Worm (Caenorhabditis elegans) whole organism, L3 larva: ENCODE results near the gene gdh-1.
A peak's percentile ranks its signal among the peaks of the same experiment; 100 is the strongest.

Experiments
- R02D3.7 ChIP-seq: fragments of 150-350 bp; optimal IDR thresholded peaks from 2 replicates; lab custom pipeline; 2014; ENCODE audit warnings: missing biosample characterization, missing genetic modification characterization
- ZK546.5 ChIP-seq: sonication (generic microtip); optimal IDR thresholded peaks from 2 replicates; lab custom pipeline; 2017; ENCODE audit warnings: missing biosample characterization, missing genetic modification characterization
- aly-2 ChIP-seq: fragments of 150-350 bp; optimal IDR thresholded peaks from 2 replicates; lab custom pipeline; 2014; ENCODE audit warnings: missing biosample characterization, missing genetic modification characterization
- ama-1 ChIP-seq: fragments of 150-350 bp; optimal IDR thresholded peaks from 2 replicates; lab custom pipeline; 2018
- ceh-16 ChIP-seq: sonication (generic microtip); optimal IDR thresholded peaks from 2 replicates; lab custom pipeline; 2017; ENCODE audit warnings: missing biosample characterization, missing genetic modification characterization
- ceh-28 ChIP-seq: fragments of 150-350 bp; optimal IDR thresholded peaks from 2 replicates; lab custom pipeline; 2014; ENCODE audit warnings: missing biosample characterization, missing genetic modification reagents, missing genetic modification characterization
- ceh-82 ChIP-seq: fragments of 150-350 bp; optimal IDR thresholded peaks from 2 replicates; lab custom pipeline; 2014; ENCODE audit warnings: missing biosample characterization, missing genetic modification characterization
- ceh-9 ChIP-seq: sonication (generic microtip); optimal IDR thresholded peaks from 2 replicates; lab custom pipeline; 2018; ENCODE audit warnings: missing biosample characterization, missing genetic modification characterization
- daf-12 ChIP-seq: fragments of 150-350 bp; optimal IDR thresholded peaks from 2 replicates; lab custom pipeline; 2014; ENCODE audit warnings: missing biosample characterization, missing genetic modification reagents, missing genetic modification characterization
- egl-27 ChIP-seq: sonication (generic microtip); optimal IDR thresholded peaks from 4 replicates; lab custom pipeline; 2017; ENCODE audit warnings: missing biosample characterization, missing genetic modification reagents, missing genetic modification characterization
- egl-5 ChIP-seq: fragments of 150-350 bp; optimal IDR thresholded peaks from 2 replicates; lab custom pipeline; 2017; ENCODE audit warnings: missing biosample characterization, missing genetic modification reagents, missing genetic modification characterization, inconsistent platforms
- elt-1 ChIP-seq: fragments of 150-350 bp; optimal IDR thresholded peaks from 2 replicates; lab custom pipeline; 2014; ENCODE audit warnings: missing biosample characterization, missing genetic modification characterization
- elt-2 ChIP-seq: sonication (generic microtip); optimal IDR thresholded peaks from 2 replicates; lab custom pipeline; 2016; ENCODE audit warnings: missing genetic modification reagents, mild to moderate bottlenecking, missing genetic modification characterization, missing compliant biosample characterization
- elt-3 ChIP-seq, 3 experiments: fragments of 150-350 bp in 1 of 3; sonication (generic microtip) in 2 of 3; optimal IDR thresholded peaks; 2 replicates in 2 of 3; 4 replicates in 1 of 3; lab custom pipeline; 2014 to 2017; ENCODE audit warnings: missing biosample characterization in 3 of 3, missing genetic modification characterization in 3 of 3
- eor-1 ChIP-seq, 2 experiments: fragments of 150-350 bp; optimal IDR thresholded peaks; 2 replicates each; lab custom pipeline; 2014 to 2018; ENCODE audit warnings: missing biosample characterization in 2 of 2, missing genetic modification characterization in 2 of 2
- fkh-10 ChIP-seq: sonication (generic microtip); optimal IDR thresholded peaks from 2 replicates; lab custom pipeline; 2017; ENCODE audit warnings: missing biosample characterization, missing genetic modification reagents, missing genetic modification characterization
- fkh-2 ChIP-seq: fragments of 150-350 bp; optimal IDR thresholded peaks from 2 replicates; lab custom pipeline; 2014; ENCODE audit warnings: missing biosample characterization, missing genetic modification reagents, missing genetic modification characterization
- fos-1 ChIP-seq: fragments of 150-350 bp; optimal IDR thresholded peaks from 2 replicates; lab custom pipeline; 2014; ENCODE audit warnings: missing biosample characterization, missing genetic modification characterization
- hmg-11 ChIP-seq: sonication (generic microtip); optimal IDR thresholded peaks from 2 replicates; lab custom pipeline; 2016; ENCODE audit warnings: missing genetic modification characterization, missing compliant biosample characterization
- jun-1 ChIP-seq: fragments of 150-350 bp; optimal IDR thresholded peaks from 2 replicates; lab custom pipeline; 2014; ENCODE audit warnings: missing biosample characterization, missing genetic modification reagents, missing genetic modification characterization
- lin-15B ChIP-seq: fragments of 150-350 bp; optimal IDR thresholded peaks from 2 replicates; lab custom pipeline; 2014; ENCODE audit warnings: missing biosample characterization, missing genetic modification characterization
- lin-39 ChIP-seq: fragments of 150-350 bp; optimal IDR thresholded peaks from 2 replicates; lab custom pipeline; 2018; ENCODE audit warnings: missing biosample characterization, missing genetic modification reagents, missing genetic modification characterization
- lsy-12 ChIP-seq: sonication (generic microtip); optimal IDR thresholded peaks from 2 replicates; lab custom pipeline; 2016; ENCODE audit warnings: mild to moderate bottlenecking, missing genetic modification characterization, missing compliant biosample characterization
- mdl-1 ChIP-seq: fragments of 150-350 bp; optimal IDR thresholded peaks from 2 replicates; lab custom pipeline; 2014; ENCODE audit warnings: missing biosample characterization, missing genetic modification characterization
- mml-1 ChIP-seq: fragments of 150-350 bp; sonication (generic microtip); optimal IDR thresholded peaks from 3 replicates; lab custom pipeline; 2014; ENCODE audit warnings: missing biosample characterization, missing genetic modification characterization
- nfya-1 ChIP-seq: sonication (generic microtip); optimal IDR thresholded peaks from 2 replicates; lab custom pipeline; 2017; ENCODE audit warnings: missing genetic modification characterization, mild to moderate bottlenecking, missing compliant biosample characterization, antibody characterized with exemption, moderate library complexity; ENCODE audit not compliant: insufficient read depth
- nhr-11 ChIP-seq: fragments of 150-350 bp; optimal IDR thresholded peaks from 2 replicates; lab custom pipeline; 2014; ENCODE audit warnings: missing biosample characterization, missing genetic modification characterization
- nhr-12 ChIP-seq: fragments of 150-350 bp; optimal IDR thresholded peaks from 2 replicates; lab custom pipeline; 2014; ENCODE audit warnings: missing biosample characterization, missing genetic modification characterization
- nhr-23 ChIP-seq: fragments of 150-350 bp; optimal IDR thresholded peaks from 2 replicates; lab custom pipeline; 2014; ENCODE audit warnings: missing biosample characterization, missing genetic modification reagents, missing genetic modification characterization
- nhr-237 ChIP-seq: fragments of 150-350 bp; optimal IDR thresholded peaks from 2 replicates; lab custom pipeline; 2014; ENCODE audit warnings: missing biosample characterization, missing genetic modification characterization
- nhr-25 ChIP-seq: sonication (generic microtip); optimal IDR thresholded peaks from 2 replicates; lab custom pipeline; 2017; ENCODE audit warnings: missing biosample characterization, missing genetic modification characterization
- nhr-28 ChIP-seq: fragments of 150-350 bp; optimal IDR thresholded peaks from 2 replicates; lab custom pipeline; 2014; ENCODE audit warnings: missing biosample characterization, missing genetic modification characterization
- nhr-43 ChIP-seq: sonication (generic microtip); optimal IDR thresholded peaks from 2 replicates; lab custom pipeline; 2016; ENCODE audit warnings: mild to moderate bottlenecking, missing genetic modification characterization, missing compliant biosample characterization; ENCODE audit not compliant: poor library complexity, severe bottlenecking
- nhr-67 ChIP-seq: fragments of 150-350 bp; optimal IDR thresholded peaks from 2 replicates; lab custom pipeline; 2014; ENCODE audit warnings: missing biosample characterization, missing genetic modification characterization
- nhr-76 ChIP-seq: fragments of 150-350 bp; sonication (generic microtip); optimal IDR thresholded peaks from 5 replicates; lab custom pipeline; 2014; ENCODE audit warnings: missing biosample characterization, missing genetic modification characterization
- nhr-77 ChIP-seq: fragments of 150-350 bp; optimal IDR thresholded peaks from 2 replicates; lab custom pipeline; 2014; ENCODE audit warnings: missing biosample characterization, missing genetic modification characterization
- pha-4 ChIP-seq: fragments of 150-350 bp; optimal IDR thresholded peaks from 2 replicates; lab custom pipeline; 2014; ENCODE audit warnings: missing biosample characterization, missing genetic modification reagents, missing genetic modification characterization
- pqm-1 ChIP-seq: fragments of 150-350 bp; optimal IDR thresholded peaks from 2 replicates; lab custom pipeline; 2017; ENCODE audit warnings: missing biosample characterization, missing genetic modification characterization, inconsistent platforms
- sea-2 ChIP-seq: fragments of 150-350 bp; sonication (generic microtip); optimal IDR thresholded peaks from 4 replicates; lab custom pipeline; 2014; ENCODE audit warnings: missing biosample characterization, missing genetic modification reagents, missing genetic modification characterization
- skn-1 ChIP-seq: fragments of 150-350 bp; optimal IDR thresholded peaks from 2 replicates; lab custom pipeline; 2014; ENCODE audit warnings: missing biosample characterization, missing genetic modification characterization
- snpc-4 ChIP-seq: fragments of 150-350 bp; optimal IDR thresholded peaks from 2 replicates; lab custom pipeline; 2014; ENCODE audit warnings: missing biosample characterization, missing genetic modification characterization
- tbx-2 ChIP-seq: sonication (generic microtip); optimal IDR thresholded peaks from 2 replicates; lab custom pipeline; 2016; ENCODE audit warnings: mild to moderate bottlenecking, missing genetic modification characterization, missing compliant biosample characterization
- unc-39 ChIP-seq: sonication (generic microtip); optimal IDR thresholded peaks from 4 replicates; lab custom pipeline; 2017; ENCODE audit warnings: missing biosample characterization, missing genetic modification characterization
- unc-62 ChIP-seq: fragments of 150-350 bp; sonication (generic microtip); optimal IDR thresholded peaks from 4 replicates; lab custom pipeline; 2014; ENCODE audit warnings: missing biosample characterization, missing genetic modification reagents, missing genetic modification characterization
- zag-1 ChIP-seq: fragments of 150-350 bp; optimal IDR thresholded peaks from 2 replicates; lab custom pipeline; 2014; ENCODE audit warnings: missing biosample characterization, missing genetic modification characterization
- ztf-11 ChIP-seq: fragments of 150-350 bp; optimal IDR thresholded peaks from 2 replicates; lab custom pipeline; 2014; ENCODE audit warnings: missing biosample characterization, missing genetic modification characterization
- ztf-4 ChIP-seq: fragments of 150-350 bp; optimal IDR thresholded peaks from 2 replicates; lab custom pipeline; 2014; ENCODE audit warnings: missing biosample characterization, missing genetic modification characterization

gdh-1 gene

DNA sequence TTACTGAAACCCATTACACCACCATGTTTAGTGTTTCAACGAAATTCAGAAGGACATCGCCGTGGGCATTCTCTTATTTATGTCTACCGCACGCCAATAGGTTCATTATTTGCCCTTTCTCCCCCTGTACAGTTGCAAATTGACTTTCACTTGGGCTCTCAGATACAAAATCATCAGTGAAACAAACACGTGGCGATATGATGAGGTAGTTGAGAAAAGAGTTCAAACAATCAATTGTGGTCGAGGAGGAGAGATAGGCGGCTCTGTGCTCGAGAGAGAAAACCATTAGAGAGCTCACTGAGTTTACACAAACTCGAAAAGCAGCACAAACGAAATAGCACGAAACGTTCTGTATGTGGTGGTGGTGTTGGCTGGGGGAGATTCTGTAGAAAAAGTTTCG lies 4.0 kb downstream of the gdh-1 start:
- TF ChIP-seq unc-39 (no peak), unc-62 (GFP tag; lab: Kevin White, UChicago) (no peak), nfya-1 (peak; percentile 15), nhr-25 (tag; lab: Kevin White, UChicago) (no peak), fkh-10 (no peak), ztf-4 (tag; lab: Kevin White, UChicago) (no peak), zag-1 (no peak), ztf-11 (tag; lab: Kevin White, UChicago) (no peak), mdl-1 (tag; lab: Kevin White, UChicago) (no peak), nhr-43 (tag; lab: Kevin White, UChicago) (no peak), pha-4 (peak; percentile 79), lin-39 (tag; lab: Kevin White, UChicago) (peak; percentile 19)

DNA sequence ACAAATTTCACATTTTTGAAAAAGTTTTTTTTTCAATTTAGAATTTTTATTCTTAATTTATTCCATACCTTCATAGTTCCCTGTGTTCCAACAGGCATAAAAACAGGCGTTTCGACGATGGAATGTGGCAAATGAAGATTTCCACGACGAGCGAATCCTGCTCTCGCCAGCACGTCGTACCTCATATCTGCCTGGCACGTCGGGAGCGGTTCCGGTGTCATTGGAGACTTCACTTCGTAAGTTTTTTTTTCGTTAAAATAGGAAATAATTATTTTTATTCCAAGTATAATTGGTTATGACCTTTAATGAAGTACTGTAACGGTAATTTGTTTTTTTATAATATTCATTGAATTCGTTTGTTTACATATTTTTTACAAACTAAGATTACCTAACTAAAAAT lies 6.5 kb downstream of the gdh-1 start, which contains the start of gene tgt-1:
tgt-1 (minus strand) TSS at position 232 of the 400 bp plus-strand sequence.
- TF ChIP-seq ZK546.5 (no peak), unc-62 (GFP tag; lab: Kevin White, UChicago) (no peak), nhr-11 (tag; lab: Kevin White, UChicago) (no peak), hmg-11 (tag; lab: Kevin White, UChicago) (no peak), nhr-76 (no peak), nhr-237 (tag; lab: Kevin White, UChicago) (no peak), egl-5 (tag; lab: Kevin White, UChicago) (no peak), lin-39 (tag; lab: Kevin White, UChicago) (no peak), ceh-28 (tag; lab: Kevin White, UChicago) (no peak), ama-1 (lab: Kevin White, UChicago) (no peak), pha-4 (no peak)

ce11 chrIV:11961485-11962255 lies 8.6 kb downstream of the gdh-1 start, which contains the start of gene ZK829.7:
Gene ZK829.7, minus strand, starts transcription at chrIV:11961535.
- peak in 1 of 3 experiments; percentile 26 for TF ChIP-seq elt-3 (tag; optimal IDR thresholded peaks at IDR 0.05; lab: Kevin White, UChicago)
- TF ChIP-seq ceh-9 (tag; lab: Kevin White, UChicago), result no peak
- TF ChIP-seq unc-39, result no peak
- no peak for TF ChIP-seq zag-1
- TF ChIP-seq nhr-23, result peak; percentile 90
- TF ChIP-seq fkh-10, result no peak
- no peak for TF ChIP-seq egl-5 (tag; lab: Kevin White, UChicago)
- peak; percentile 60 for TF ChIP-seq hmg-11 (tag; lab: Kevin White, UChicago)
- TF ChIP-seq elt-2 (tag; lab: Kevin White, UChicago), result peak; percentile 44
- no peak for TF ChIP-seq nhr-12 (tag; lab: Kevin White, UChicago)
- TF ChIP-seq pha-4, result peak; percentile 88
- TF ChIP-seq ceh-82 (tag; lab: Kevin White, UChicago), result peak; percentile 60
- TF ChIP-seq elt-1 (tag; lab: Kevin White, UChicago), result no peak
- peak; percentile 39 for TF ChIP-seq nfya-1
- TF ChIP-seq sea-2 (GFP tag; lab: Kevin White, UChicago), result no peak
- TF ChIP-seq daf-12 (tag; lab: Kevin White, UChicago), result no peak
- TF ChIP-seq lsy-12 (tag; lab: Kevin White, UChicago), result peak; percentile 59
- no peak for TF ChIP-seq egl-27
- TF ChIP-seq ceh-16 (tag; lab: Kevin White, UChicago), result no peak
- no peak for TF ChIP-seq nhr-76
- TF ChIP-seq ama-1 (lab: Kevin White, UChicago), result no peak
- TF ChIP-seq mdl-1 (tag; lab: Kevin White, UChicago), result no peak
- TF ChIP-seq nhr-28, result no peak
- TF ChIP-seq nhr-67 (tag; lab: Kevin White, UChicago), result no peak
- TF ChIP-seq ztf-11 (tag; lab: Kevin White, UChicago), result no peak
- no peak for TF ChIP-seq fkh-2 (tag; lab: Kevin White, UChicago)
- TF ChIP-seq ztf-4 (tag; lab: Kevin White, UChicago), result no peak
- peak; percentile 29 for TF ChIP-seq snpc-4 (tag; lab: Kevin White, UChicago)
- TF ChIP-seq mml-1 (tag; lab: Kevin White, UChicago), result peak; percentile 98
- TF ChIP-seq eor-1 (tag; optimal IDR thresholded peaks at IDR 0.05; lab: Kevin White, UChicago), result no peak
- peak; percentile 52 for TF ChIP-seq tbx-2 (tag; lab: Kevin White, UChicago)
- TF ChIP-seq lin-15B (tag; lab: Kevin White, UChicago), result peak; percentile 76
- TF ChIP-seq jun-1 (tag; lab: Kevin White, UChicago), result peak; percentile 46
- TF ChIP-seq pqm-1 (tag; lab: Kevin White, UChicago), result no peak
- no peak for TF ChIP-seq nhr-77 (tag; lab: Kevin White, UChicago)
- TF ChIP-seq unc-62 (GFP tag; lab: Kevin White, UChicago), result no peak
- peak; percentile 11 for TF ChIP-seq nhr-237 (tag; lab: Kevin White, UChicago)
- TF ChIP-seq skn-1 (tag; lab: Kevin White, UChicago), result no peak
- TF ChIP-seq ceh-28 (tag; lab: Kevin White, UChicago), result peak; percentile 56
- no peak for TF ChIP-seq aly-2 (tag; lab: Kevin White, UChicago)
- TF ChIP-seq ZK546.5, result no peak
- TF ChIP-seq R02D3.7, result peak; percentile 49
- TF ChIP-seq fos-1, result no peak
